Fruit fly (Drosophila melanogaster): ENCODE results near the gene Uros2.

DNA sequence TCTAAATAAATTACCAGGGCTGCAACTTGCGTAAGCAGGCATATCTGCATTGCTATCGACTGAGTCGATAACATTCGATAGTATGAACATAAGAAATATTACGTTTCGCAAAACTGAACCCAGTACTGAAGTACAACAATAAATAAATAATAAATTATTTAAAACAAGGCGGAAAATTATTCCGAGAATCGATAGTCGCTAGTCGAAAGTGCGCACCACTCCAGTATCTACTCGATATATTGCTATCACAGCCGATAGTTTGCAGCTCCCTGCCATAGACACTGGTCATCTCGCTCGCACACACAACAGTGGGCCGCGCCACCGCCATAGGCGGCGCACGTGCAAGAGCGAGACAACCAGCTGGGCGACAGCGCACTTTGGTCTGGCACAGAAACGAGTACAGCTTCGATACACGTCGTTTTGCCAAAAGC is 5.1 kb downstream of the Uros2 start, which contains the start of gene nsl1:
- TF ChIP-seq CG8478 (optimal IDR thresholded peaks at IDR 0.05) (peak; percentile 75), psq (optimal IDR thresholded peaks at IDR 0.05) (no peak), Dll (optimal IDR thresholded peaks at IDR 0.05) (no peak), pan (optimal IDR thresholded peaks at IDR 0.05) (no peak), usp (GFP tag; optimal IDR thresholded peaks at IDR 0.05) (no peak), EcR (GFP tag; optimal IDR thresholded peaks at IDR 0.05) (no peak)

Data from whole organism.